Worm (Caenorhabditis elegans) whole organism, young adult: ENCODE results near the gene F48D6.4.
"Not testable (repeated sequence)": the region's sequence is repeated elsewhere in the genome, so short reads cannot be mapped to it uniquely, and the experiment has no call there.

ENCODE experiments used
- F49E8.2 ChIP-seq: sonication (generic microtip); optimal IDR thresholded peaks from 3 replicates; lab custom pipeline; 2017; ENCODE audit warnings: missing genetic modification characterization, mild to moderate bottlenecking, missing compliant biosample characterization, antibody characterized with exemption, moderate library complexity; ENCODE audit not compliant: insufficient read depth
- sptf-2 ChIP-seq: fragments of 200-800 bp; sonication (Bioruptor generic); optimal IDR thresholded peaks from 2 replicates; lab custom pipeline; 2018; ENCODE audit warnings: mild to moderate bottlenecking, missing genetic modification characterization, missing compliant biosample characterization
- ztf-22 ChIP-seq: fragments of 200-800 bp; sonication (Bioruptor generic); optimal IDR thresholded peaks from 2 replicates; lab custom pipeline; 2018; ENCODE audit warnings: mild to moderate bottlenecking, missing genetic modification characterization, moderate library complexity, missing compliant biosample characterization

F48D6.4 gene

ce11 chrX:4199829-4200228 is 47.2 kb downstream of the F48D6.4 start, which contains the start of gene F20B6.5:
F20B6.5 (minus strand) TSS chrX:4199929.
- TF ChIP-seq sptf-2; ztf-22 (GFP tag; lab: Kevin White, UChicago); F49E8.2: not testable (repeated sequence)
